Fruit fly (Drosophila melanogaster): ENCODE measurements around the gene CG13926.

The CG13926 gene

dm6 chr3L:1591692-1592371, 26.1 kb downstream of the CG13926 start (continued):
- peak; percentile 63 for TF ChIP-seq bab2 (GFP tag; optimal IDR thresholded peaks at IDR 0.05)
- TF ChIP-seq sim (GFP tag; IDR thresholded peaks at IDR 0.05): 0 out of 2 replicates have a peak, but pooled peaks have one; percentile 26
- no peak for TF ChIP-seq CTCF (GFP tag; optimal IDR thresholded peaks at IDR 0.05)
- TF ChIP-seq en (GFP tag; optimal IDR thresholded peaks at IDR 0.05): no peak
- TF ChIP-seq CG6272 (GFP tag; IDR thresholded peaks at IDR 0.05): no peak
- no peak for TF ChIP-seq ind (GFP tag; optimal IDR thresholded peaks at IDR 0.05)
- TF ChIP-seq lilli (GFP tag; optimal IDR thresholded peaks at IDR 0.05): peak; percentile 49
- peak; percentile 39 for TF ChIP-seq ERR (GFP tag; optimal IDR thresholded peaks at IDR 0.05)
- peak; percentile 27 for TF ChIP-seq salm (tag; optimal IDR thresholded peaks at IDR 0.05)
- peak; percentile 91 for TF ChIP-seq HHEX (GFP tag; optimal IDR thresholded peaks at IDR 0.05)
- no peak for TF ChIP-seq Dfd (GFP tag; optimal IDR thresholded peaks at IDR 0.05)
- TF ChIP-seq tio (GFP tag; optimal IDR thresholded peaks at IDR 0.05): no peak
- peak; percentile 63 for TF ChIP-seq CG33213 (GFP tag; optimal IDR thresholded peaks at IDR 0.05)
- peak; percentile 26 for TF ChIP-seq CG30403 (GFP tag; optimal IDR thresholded peaks at IDR 0.05)
- no peak; the same call in 2 of the 3 replicates for TF ChIP-seq ase (GFP tag; IDR thresholded peaks at IDR 0.05)
- TF ChIP-seq CG2712 (tag; optimal IDR thresholded peaks at IDR 0.05): no peak
- TF ChIP-seq ATbp (GFP tag; optimal IDR thresholded peaks at IDR 0.05): peak; percentile 76
- TF ChIP-seq z (GFP tag; IDR thresholded peaks at IDR 0.05): 0 out of 3 replicates have a peak, but pooled peaks have one; percentile 34
- no peak for TF ChIP-seq CG10431 (GFP tag; optimal IDR thresholded peaks at IDR 0.05)
- TF ChIP-seq CG13424 (tag; optimal IDR thresholded peaks at IDR 0.05): peak; percentile 35
- no peak for TF ChIP-seq jing (GFP tag; optimal IDR thresholded peaks at IDR 0.05)
- TF ChIP-seq Gsc (GFP tag; IDR thresholded peaks at IDR 0.05): no peak
- peak; percentile 11 for TF ChIP-seq CG15601 (tag; optimal IDR thresholded peaks at IDR 0.05)
- TF ChIP-seq nerfin-2 (GFP tag; IDR thresholded peaks at IDR 0.05; ENCODE audit: partially characterized antibody): no peak
- peak; percentile 71 for TF ChIP-seq CG10274 (GFP tag; optimal IDR thresholded peaks at IDR 0.05)
- peak; percentile 79 for TF ChIP-seq HmgZ (tag; optimal IDR thresholded peaks at IDR 0.05)
- TF ChIP-seq NC2α (GFP tag; optimal IDR thresholded peaks at IDR 0.05): peak; percentile 5
- no peak for TF ChIP-seq zen (tag; optimal IDR thresholded peaks at IDR 0.05)
- no peak for TF ChIP-seq Lim3 (GFP tag; IDR thresholded peaks at IDR 0.05)
- TF ChIP-seq yki (optimal IDR thresholded peaks at IDR 0.05): no peak
- TF ChIP-seq cas (GFP tag; IDR thresholded peaks at IDR 0.05): no peak
- no peak for TF ChIP-seq Ptx1 (GFP tag; IDR thresholded peaks at IDR 0.05)
- no peak for TF ChIP-seq Sry-β (GFP tag; optimal IDR thresholded peaks at IDR 0.05)
- TF ChIP-seq Gug (GFP tag; IDR thresholded peaks at IDR 0.05): no peak
- TF ChIP-seq CG32767 (GFP tag; IDR thresholded peaks at IDR 0.05): peak; percentile 39; the same call in 1 of the 2 replicates
- TF ChIP-seq stc (GFP tag; IDR thresholded peaks at IDR 0.05): peak; percentile 67
- TF ChIP-seq CG30020 (tag; optimal IDR thresholded peaks at IDR 0.05): no peak
- no peak for TF ChIP-seq gt (GFP tag; IDR thresholded peaks at IDR 0.05)
- no peak for TF ChIP-seq disco-r (GFP tag; optimal IDR thresholded peaks at IDR 0.05)
- TF ChIP-seq grau (tag; optimal IDR thresholded peaks at IDR 0.05): peak; percentile 53
- no peak; the same call in 1 of the 2 replicates for TF ChIP-seq MBD-R2 (GFP tag; IDR thresholded peaks at IDR 0.05)
- no peak for TF ChIP-seq Nf-YB (GFP tag; optimal IDR thresholded peaks at IDR 0.05)
- peak; percentile 85 for TF ChIP-seq nom (GFP tag; optimal IDR thresholded peaks at IDR 0.05)
- TF ChIP-seq crol (GFP tag; IDR thresholded peaks at IDR 0.05): no peak
- peak; percentile 87 for TF ChIP-seq CG6854 (GFP tag; optimal IDR thresholded peaks at IDR 0.05)
- TF ChIP-seq sug (tag; optimal IDR thresholded peaks at IDR 0.05): no peak
- TF ChIP-seq E2f2 (GFP tag; IDR thresholded peaks at IDR 0.05): peak; percentile 35; the same call in 1 of the 2 replicates
- TF ChIP-seq btn (GFP tag; optimal IDR thresholded peaks at IDR 0.05): no peak
- no peak for TF ChIP-seq Doc3 (GFP tag; IDR thresholded peaks at IDR 0.05; ENCODE audit: partially characterized antibody)
- TF ChIP-seq CG7928 (GFP tag; optimal IDR thresholded peaks at IDR 0.05): peak; percentile 64
- TF ChIP-seq Atf-2 (GFP tag; optimal IDR thresholded peaks at IDR 0.05): no peak
